Worm (Caenorhabditis elegans): ENCODE measurements around the gene M01H9.10.
A peak's percentile ranks its signal among the peaks of the same experiment; 100 is the strongest.

Gene M01H9.10

DNA sequence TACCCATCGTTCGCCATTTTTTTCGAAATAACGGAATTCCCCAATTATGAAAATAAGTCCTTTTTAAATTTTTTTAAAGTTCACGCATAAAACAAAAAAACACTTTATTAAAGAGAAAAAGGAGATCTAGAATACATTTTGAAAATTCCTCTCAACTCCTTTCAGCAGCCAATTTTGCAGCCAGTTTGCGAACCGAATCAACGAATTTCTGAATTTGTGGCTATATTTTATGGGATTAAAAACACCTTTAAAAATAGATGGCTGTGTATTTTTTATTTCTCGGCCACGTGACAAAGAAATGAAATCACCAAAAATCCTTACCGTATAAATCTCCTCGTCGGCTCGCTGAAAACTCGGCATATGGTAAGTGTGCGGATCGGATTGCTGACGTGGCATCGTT lies at the start of gene M01H9.10:
M01H9.10 (minus strand) TSS at position 101 of the 400 bp plus-strand sequence.
- TF ChIP-seq sox-4 (tag; optimal IDR thresholded peaks at IDR 0.05) (no peak), ceh-31 (tag; optimal IDR thresholded peaks at IDR 0.05) (no peak), unc-3 (GFP tag; conservative IDR thresholded peaks at IDR 0.05) (no peak), unc-3 (tag; optimal IDR thresholded peaks at IDR 0.05) (no peak), ceh-14 (tag; optimal IDR thresholded peaks at IDR 0.05) (no peak), fax-1 (tag; optimal IDR thresholded peaks at IDR 0.05) (no peak), ceh-22 (tag; optimal IDR thresholded peaks at IDR 0.05) (no peak), nhr-11 (tag; optimal IDR thresholded peaks at IDR 0.05) (no peak), ceh-24 (tag; optimal IDR thresholded peaks at IDR 0.05) (no peak), ceh-9 (tag; optimal IDR thresholded peaks at IDR 0.05) (no peak), dmd-4 (tag; optimal IDR thresholded peaks at IDR 0.05; ENCODE audit: borderline replicate concordance) (no peak), unc-42 (tag; optimal IDR thresholded peaks at IDR 0.05) (no peak), npax-4 (tag; optimal IDR thresholded peaks at IDR 0.05) (no peak), pqm-1 (tag; optimal IDR thresholded peaks at IDR 0.05) (no peak)

- TF ChIP-seq che-1 (tag; optimal IDR thresholded peaks at IDR 0.05) = no peak
- TF ChIP-seq pax-1 (tag; optimal IDR thresholded peaks at IDR 0.05) = no peak
- TF ChIP-seq dve-1 (tag; optimal IDR thresholded peaks at IDR 0.05) = peak; percentile 54
These were observed 46.8 kb upstream of the M01H9.10 start for ce11 chrIV:4526724-4527123.

DNA sequence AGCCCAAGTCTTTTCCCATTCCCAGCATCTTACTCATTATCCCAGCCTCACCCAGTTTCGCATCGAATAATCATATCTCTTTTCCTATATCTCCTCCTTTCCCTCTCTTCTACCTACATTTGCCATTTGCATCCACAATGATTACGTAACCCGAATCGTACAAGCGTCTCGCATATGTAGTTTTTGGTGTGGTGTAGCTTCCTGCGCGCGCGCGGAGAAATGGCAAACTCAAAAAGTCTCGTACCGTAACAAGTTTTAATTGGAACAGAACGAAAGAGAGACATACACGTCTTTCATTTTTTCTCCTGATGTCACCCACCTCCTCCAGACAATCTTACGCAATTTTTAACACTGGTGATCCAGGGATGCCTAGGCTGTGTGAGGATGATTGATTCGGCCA lies 46.1 kb upstream of the M01H9.10 start:
- no peak for TF ChIP-seq C08G9.2 (tag; optimal IDR thresholded peaks at IDR 0.05)
- TF ChIP-seq K02D7.2 (tag; optimal IDR thresholded peaks at IDR 0.05) = no peak
- TF ChIP-seq Y22D7AL.16 (tag; optimal IDR thresholded peaks at IDR 0.05) = no peak
- no peak for TF ChIP-seq ets-4 (tag; optimal IDR thresholded peaks at IDR 0.05)
- TF ChIP-seq hlh-15 (tag; optimal IDR thresholded peaks at IDR 0.05) = no peak
- no peak for TF ChIP-seq ttx-3 (tag; optimal IDR thresholded peaks at IDR 0.05)
- TF ChIP-seq ceh-9 (tag; optimal IDR thresholded peaks at IDR 0.05) = no peak
- TF ChIP-seq K09A11.1 (tag; optimal IDR thresholded peaks at IDR 0.05; ENCODE audit: insufficient read depth) = no peak
- TF ChIP-seq pqm-1 (tag; optimal IDR thresholded peaks at IDR 0.05) = no peak
- no peak for TF ChIP-seq sox-2 (GFP tag; IDR thresholded peaks at IDR 0.05)
- TF ChIP-seq gmeb-2 (tag; optimal IDR thresholded peaks at IDR 0.05) = no peak
- TF ChIP-seq ceh-45 (GFP tag; IDR thresholded peaks at IDR 0.05) = no peak
- no peak for TF ChIP-seq hlh-8 (tag; optimal IDR thresholded peaks at IDR 0.05)
- TF ChIP-seq eyg-1 (tag; optimal IDR thresholded peaks at IDR 0.05) = no peak
- TF ChIP-seq syd-9 (tag; optimal IDR thresholded peaks at IDR 0.05) = no peak

DNA sequence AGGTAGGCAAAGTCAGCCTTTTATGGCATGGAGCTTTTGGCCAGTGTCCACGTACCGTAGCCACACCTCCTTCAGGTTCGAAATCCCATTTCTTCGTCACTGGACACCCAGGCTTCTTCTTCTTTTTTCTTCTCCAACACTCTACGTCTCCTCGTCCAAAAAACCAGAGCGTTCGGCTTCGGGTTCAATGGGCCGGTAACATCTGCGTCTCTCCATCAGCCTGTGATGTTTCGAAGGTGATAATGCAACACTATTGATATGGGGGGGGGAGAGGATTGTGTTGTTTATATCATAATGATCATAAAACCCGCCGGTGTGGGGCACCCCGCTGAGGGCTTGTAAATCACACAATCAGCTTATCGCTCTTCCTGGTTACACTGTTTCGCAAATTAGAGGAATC lies 45.0 kb upstream of the M01H9.10 start, which contains the start of gene ZK180.6:
ZK180.6 (minus strand) TSS at position 101 of the 400 bp plus-strand sequence.
- TF ChIP-seq dve-1 (tag; optimal IDR thresholded peaks at IDR 0.05) (no peak), nfya-1 (tag; optimal IDR thresholded peaks at IDR 0.05) (no peak), unc-3 (GFP tag; conservative IDR thresholded peaks at IDR 0.05) (no peak), unc-3 (tag; optimal IDR thresholded peaks at IDR 0.05) (no peak), C38D4.7 (GFP tag; optimal IDR thresholded peaks at IDR 0.05) (no peak), pqm-1 (tag; optimal IDR thresholded peaks at IDR 0.05) (no peak), ceh-9 (tag; optimal IDR thresholded peaks at IDR 0.05) (no peak), fkh-6 (tag; optimal IDR thresholded peaks at IDR 0.05) (no peak), ceh-45 (GFP tag; IDR thresholded peaks at IDR 0.05) (no peak), dmd-4 (tag; optimal IDR thresholded peaks at IDR 0.05; ENCODE audit: borderline replicate concordance) (no peak), pag-3 (tag; optimal IDR thresholded peaks at IDR 0.05; ENCODE audit: borderline replicate concordance) (no peak), C08G9.2 (tag; optimal IDR thresholded peaks at IDR 0.05) (no peak), ceh-14 (tag; optimal IDR thresholded peaks at IDR 0.05) (no peak), nhr-11 (tag; optimal IDR thresholded peaks at IDR 0.05) (no peak)

- TF ChIP-seq pag-3 (tag; optimal IDR thresholded peaks at IDR 0.05; ENCODE audit: borderline replicate concordance) (no peak), Y22D7AL.16 (tag; optimal IDR thresholded peaks at IDR 0.05) (no peak), ztf-16 (tag; optimal IDR thresholded peaks at IDR 0.05) (no peak), pha-2 (tag; optimal IDR thresholded peaks at IDR 0.05) (no peak), fax-1 (tag; optimal IDR thresholded peaks at IDR 0.05) (no peak), F13H6.1 (tag; optimal IDR thresholded peaks at IDR 0.05) (no peak), rnt-1 (tag; optimal IDR thresholded peaks at IDR 0.05) (no peak), T23F11.4 (GFP tag; optimal IDR thresholded peaks at IDR 0.05) (no peak), ets-4 (tag; optimal IDR thresholded peaks at IDR 0.05) (no peak)
These were observed 43.5 kb upstream of the M01H9.10 start for ce11 chrIV:4523461-4523860.

All from whole organism, late embryonic.